Fruit fly (Drosophila melanogaster) whole organism, embryonic: ENCODE results near the gene TotB.

Source experiments
- Awh ChIP-seq: fragments of 200-800 bp; sonication (Bioruptor generic); IDR thresholded peaks from 2 replicates; pipeline ENCODE4, ENCODE4 v1.3.6; 2022; ENCODE audit warnings: missing biosample characterization, missing genetic modification characterization
- B-H1 ChIP-seq: fragments of 200-800 bp; sonication (Bioruptor generic); IDR thresholded peaks from 3 replicates; pipeline ENCODE4 v1.3.6; 2022; ENCODE audit warnings: missing biosample characterization, missing genetic modification characterization
- CG10274 ChIP-seq: fragments of 200-800 bp; sonication (Bioruptor generic); optimal IDR thresholded peaks from 3 replicates; lab custom pipeline; 2017; ENCODE audit warnings: missing biosample characterization, mild to moderate bottlenecking, missing genetic modification characterization
- CG10565 ChIP-seq: fragments of 200-800 bp; sonication (Bioruptor generic); optimal IDR thresholded peaks from 3 replicates; lab custom pipeline; 2016; ENCODE audit warnings: missing biosample characterization, mild to moderate bottlenecking, missing genetic modification characterization
- CG11560 ChIP-seq: fragments of 200-800 bp; sonication (Bioruptor generic); IDR thresholded peaks from 3 replicates; pipeline ENCODE4 v1.3.6; 2022; ENCODE audit warnings: missing biosample characterization, missing genetic modification characterization
- CG12391 ChIP-seq: fragments of 200-800 bp; sonication (Bioruptor generic); optimal IDR thresholded peaks from 3 replicates; lab custom pipeline; 2018; ENCODE audit warnings: missing biosample characterization, mild to moderate bottlenecking, missing genetic modification characterization, moderate library complexity
- CG1603 ChIP-seq: fragments of 200-800 bp; sonication (Bioruptor generic); optimal IDR thresholded peaks from 2 replicates; lab custom pipeline; 2019; ENCODE audit warnings: missing biosample characterization, mild to moderate bottlenecking, missing genetic modification characterization, moderate library complexity
- CG17328 ChIP-seq: fragments of 200-800 bp; sonication (Bioruptor generic); IDR thresholded peaks from 2 replicates; pipeline ENCODE4 v1.3.6; 2022; ENCODE audit warnings: missing biosample characterization, missing genetic modification characterization
- CG17385 ChIP-seq: fragments of 200-800 bp; sonication (Bioruptor generic); optimal IDR thresholded peaks from 3 replicates; lab custom pipeline; 2018; ENCODE audit warnings: missing biosample characterization, mild to moderate bottlenecking, missing genetic modification characterization
- CG17568 ChIP-seq: fragments of 200-800 bp; sonication (Bioruptor generic); optimal IDR thresholded peaks from 2 replicates; lab custom pipeline; 2018; ENCODE audit warnings: missing biosample characterization, mild to moderate bottlenecking, missing genetic modification characterization, moderate library complexity
- CG1792 ChIP-seq: fragments of 200-800 bp; sonication (Bioruptor generic); optimal IDR thresholded peaks from 2 replicates; lab custom pipeline; 2016; ENCODE audit warnings: missing biosample characterization, missing genetic modification characterization
- CG18262 ChIP-seq: fragments of 200-800 bp; optimal IDR thresholded peaks from 3 replicates; lab custom pipeline; 2019; ENCODE audit warnings: missing biosample characterization, mild to moderate bottlenecking, missing genetic modification characterization, moderate library complexity
- CG2199 ChIP-seq: fragments of 200-800 bp; sonication (Bioruptor generic); IDR thresholded peaks from 3 replicates; pipeline ENCODE4 v1.3.6; 2022; ENCODE audit warnings: missing biosample characterization, missing genetic modification characterization
- CG2202 ChIP-seq: fragments of 200-800 bp; sonication (Bioruptor generic); optimal IDR thresholded peaks from 2 replicates; lab custom pipeline; 2018; ENCODE audit warnings: missing biosample characterization, mild to moderate bottlenecking, missing genetic modification characterization
- CG30431 ChIP-seq: fragments of 200-800 bp; sonication (Bioruptor generic); optimal IDR thresholded peaks from 2 replicates; lab custom pipeline; 2017; ENCODE audit warnings: missing biosample characterization, missing genetic modification characterization
- CG34422 ChIP-seq: fragments of 200-800 bp; sonication (Bioruptor generic); IDR thresholded peaks from 3 replicates; pipeline ENCODE4 v1.3.6; 2022; ENCODE audit warnings: missing biosample characterization, missing genetic modification characterization
- CG4282 ChIP-seq: fragments of 200-800 bp; sonication (Bioruptor generic); optimal IDR thresholded peaks from 2 replicates; lab custom pipeline; 2016; ENCODE audit warnings: missing biosample characterization, missing genetic modification characterization
- CG4328 ChIP-seq: fragments of 200-800 bp; sonication (Bioruptor generic); optimal IDR thresholded peaks from 3 replicates; lab custom pipeline; 2017; ENCODE audit warnings: missing biosample characterization, missing genetic modification reagents, missing genetic modification characterization
- CG7987 ChIP-seq: fragments of 200-800 bp; sonication (Bioruptor generic); optimal IDR thresholded peaks from 2 replicates; lab custom pipeline; 2018; ENCODE audit warnings: missing biosample characterization, mild to moderate bottlenecking, missing genetic modification characterization, moderate library complexity
- CG8290 ChIP-seq, 3 experiments: fragments of 200-800 bp; sonication (Bioruptor generic); optimal IDR thresholded peaks; 2 replicates each; lab custom pipeline; 2016 to 2019; ENCODE audit warnings: missing biosample characterization in 3 of 3, missing genetic modification characterization in 3 of 3, mild to moderate bottlenecking in 2 of 3, moderate library complexity in 1 of 3
- CoRest ChIP-seq: fragments of 200-800 bp; sonication (Bioruptor generic); optimal IDR thresholded peaks from 3 replicates; lab custom pipeline; 2018; ENCODE audit warnings: missing biosample characterization, mild to moderate bottlenecking, missing genetic modification characterization, moderate library complexity
- ERR ChIP-seq: fragments of 200-800 bp; sonication (Bioruptor generic); optimal IDR thresholded peaks from 2 replicates; lab custom pipeline; 2016; ENCODE audit warnings: missing biosample characterization, missing genetic modification characterization
- Ets65A ChIP-seq: fragments of 200-800 bp; sonication (Bioruptor generic); peaks from one replicate; lab custom pipeline; 2016; ENCODE audit warnings: missing biosample characterization, missing genetic modification characterization
- Hr51 ChIP-seq, 2 experiments: fragments of 200-800 bp; sonication (Bioruptor generic); optimal IDR thresholded peaks; 2 replicates in 1 of 2; 3 replicates in 1 of 2; lab custom pipeline; 2016 to 2018; ENCODE audit warnings: missing biosample characterization in 2 of 2, missing genetic modification characterization in 2 of 2, mild to moderate bottlenecking in 1 of 2, moderate library complexity in 1 of 2
- Hsf ChIP-seq: fragments of 200-800 bp; sonication (Bioruptor generic); optimal IDR thresholded peaks from 3 replicates; lab custom pipeline; 2016; ENCODE audit warnings: missing biosample characterization, missing genetic modification characterization
- Jarid2 ChIP-seq: fragments of 200-800 bp; sonication (Bioruptor generic); optimal IDR thresholded peaks from 3 replicates; lab custom pipeline; 2017; ENCODE audit warnings: mild to moderate bottlenecking, missing biosample characterization, missing genetic modification reagents, missing genetic modification characterization
- Lhr ChIP-seq: fragments of 200-800 bp; sonication (Bioruptor generic); optimal IDR thresholded peaks from 3 replicates; lab custom pipeline; 2017; ENCODE audit warnings: mild to moderate bottlenecking, missing biosample characterization, missing genetic modification reagents, missing genetic modification characterization
- Mes4 ChIP-seq: fragments of 200-800 bp; sonication (Bioruptor generic); optimal IDR thresholded peaks from 2 replicates; lab custom pipeline; 2016; ENCODE audit warnings: missing biosample characterization, missing genetic modification characterization
- Myb ChIP-seq: fragments of 200-800 bp; sonication (Bioruptor generic); optimal IDR thresholded peaks from 2 replicates; lab custom pipeline; 2016; ENCODE audit warnings: missing biosample characterization, missing genetic modification characterization
- NC2α ChIP-seq: fragments of 200-800 bp; sonication (Bioruptor generic); optimal IDR thresholded peaks from 2 replicates; lab custom pipeline; 2016; ENCODE audit warnings: missing biosample characterization, missing genetic modification characterization
- PHDP ChIP-seq: fragments of 200-800 bp; sonication (Bioruptor generic); optimal IDR thresholded peaks from 3 replicates; lab custom pipeline; 2018; ENCODE audit warnings: missing biosample characterization, mild to moderate bottlenecking, missing genetic modification characterization, moderate library complexity
- Scr ChIP-seq: fragments of 200-800 bp; sonication (Bioruptor generic); IDR thresholded peaks from 2 replicates; pipeline ENCODE4 v1.3.6; 2022; ENCODE audit warnings: missing biosample characterization, missing genetic modification characterization; ENCODE audit not compliant: partially characterized antibody
- Six4 ChIP-seq: fragments of 200-800 bp; sonication (Bioruptor generic); optimal IDR thresholded peaks from 2 replicates; lab custom pipeline; 2016; ENCODE audit warnings: missing biosample characterization, missing genetic modification characterization
- Sox100B ChIP-seq: fragments of 200-800 bp; sonication (Bioruptor generic); optimal IDR thresholded peaks from 3 replicates; lab custom pipeline; 2018; ENCODE audit warnings: missing biosample characterization, mild to moderate bottlenecking, missing genetic modification characterization
- Sox102F ChIP-seq: fragments of 200-800 bp; sonication (Bioruptor generic); optimal IDR thresholded peaks from 2 replicates; lab custom pipeline; 2018; ENCODE audit warnings: missing biosample characterization, mild to moderate bottlenecking, missing genetic modification characterization, moderate library complexity
- cato ChIP-seq: fragments of 200-800 bp; sonication (Bioruptor generic); optimal IDR thresholded peaks from 2 replicates; lab custom pipeline; 2016; ENCODE audit warnings: missing biosample characterization, missing genetic modification characterization, borderline replicate concordance
- crp ChIP-seq, 2 experiments: fragments of 200-800 bp; sonication (Bioruptor generic); optimal IDR thresholded peaks; 2 replicates in 1 of 2; 3 replicates in 1 of 2; lab custom pipeline; 2017; ENCODE audit warnings: missing biosample characterization in 2 of 2, missing genetic modification characterization in 2 of 2, mild to moderate bottlenecking in 1 of 2, moderate library complexity in 1 of 2
- fd102C ChIP-seq: fragments of 200-800 bp; sonication (Bioruptor generic); optimal IDR thresholded peaks from 2 replicates; lab custom pipeline; 2018; ENCODE audit warnings: missing biosample characterization, mild to moderate bottlenecking, missing genetic modification characterization, moderate library complexity
- fru ChIP-seq: fragments of >200 bp; optimal IDR thresholded peaks from 2 replicates; lab custom pipeline; 2017
- gce ChIP-seq: fragments of 200-800 bp; sonication (Bioruptor generic); IDR thresholded peaks from 3 replicates; pipeline ENCODE4 v1.3.6; 2022; ENCODE audit warnings: missing biosample characterization, missing genetic modification characterization
- gsb ChIP-seq: fragments of 200-800 bp; sonication (Bioruptor generic); IDR thresholded peaks from 2 replicates; pipeline ENCODE4 v1.3.6; 2022; ENCODE audit warnings: missing biosample characterization, missing genetic modification characterization
- gt ChIP-seq: fragments of 200-800 bp; sonication (Bioruptor generic); IDR thresholded peaks from 2 replicates; pipeline ENCODE4 v1.3.6; 2022; ENCODE audit warnings: missing biosample characterization, missing genetic modification characterization
- ken ChIP-seq: fragments of 200-800 bp; sonication (Bioruptor generic); IDR thresholded peaks from 3 replicates; pipeline ENCODE4 v1.3.6; 2022; ENCODE audit warnings: missing biosample characterization, missing genetic modification characterization
- nerfin-1 ChIP-seq: fragments of 200-800 bp; sonication (Bioruptor generic); optimal IDR thresholded peaks from 3 replicates; lab custom pipeline; 2019; ENCODE audit warnings: missing biosample characterization, mild to moderate bottlenecking, missing genetic modification characterization, moderate library complexity
- oc ChIP-seq: fragments of 200-800 bp; sonication (Bioruptor generic); optimal IDR thresholded peaks from 2 replicates; lab custom pipeline; 2018; ENCODE audit warnings: missing biosample characterization, mild to moderate bottlenecking, missing genetic modification characterization, moderate library complexity
- ssp ChIP-seq: fragments of 200-800 bp; sonication (Bioruptor generic); IDR thresholded peaks from 2 replicates; pipeline ENCODE4 v1.3.6; 2022; ENCODE audit warnings: missing biosample characterization, missing genetic modification characterization
- tin ChIP-seq: fragments of 200-800 bp; sonication (Bioruptor generic); optimal IDR thresholded peaks from 3 replicates; lab custom pipeline; 2016; ENCODE audit warnings: missing biosample characterization, missing genetic modification characterization
- wor ChIP-seq: fragments of 200-800 bp; sonication (Bioruptor generic); IDR thresholded peaks from 2 replicates; pipeline ENCODE4 v1.3.6; 2022; ENCODE audit warnings: missing biosample characterization, missing genetic modification characterization
- z ChIP-seq: fragments of 200-800 bp; sonication (Bioruptor generic); IDR thresholded peaks from 3 replicates; pipeline ENCODE4 v1.3.6; 2022; ENCODE audit warnings: missing biosample characterization, missing genetic modification characterization
- zen ChIP-seq: fragments of 200-800 bp; sonication (Bioruptor generic); optimal IDR thresholded peaks from 3 replicates; lab custom pipeline; 2018; ENCODE audit warnings: missing biosample characterization, mild to moderate bottlenecking, missing genetic modification characterization, moderate library complexity
- zen2 ChIP-seq: fragments of 200-800 bp; sonication (Bioruptor generic); IDR thresholded peaks from 3 replicates; pipeline ENCODE4 v1.3.6; 2022; ENCODE audit warnings: missing biosample characterization, missing genetic modification characterization; ENCODE audit not compliant: partially characterized antibody

Gene TotB

dm6 chr3R:20833664-20834063 is 40.1 kb upstream of the TotB start (continued):
- peak; percentile 10 for TF ChIP-seq Ets65A (GFP tag; lab: Kevin White, UChicago)
- TF ChIP-seq zen (tag; lab: Kevin White, UChicago): no peak
- no peak for TF ChIP-seq Scr
- peak in 1 of 2 experiments; percentile 11 for TF ChIP-seq crp (GFP tag; optimal IDR thresholded peaks at IDR 0.05; lab: Kevin White, UChicago)
- TF ChIP-seq ssp (GFP tag; lab: Robert Waterston, UW): no peak
- peak; percentile 20 for TF ChIP-seq Six4 (GFP tag; lab: Kevin White, UChicago)
- peak; percentile 21 for TF ChIP-seq CoRest (tag; lab: Kevin White, UChicago)
- no peak for TF ChIP-seq Jarid2 (GFP tag; lab: Kevin White, UChicago)
- TF ChIP-seq CG10565 (GFP tag; lab: Kevin White, UChicago): no peak
- TF ChIP-seq NC2α (GFP tag; lab: Kevin White, UChicago): no peak
- no peak for TF ChIP-seq CG10274
- TF ChIP-seq CG18262 (tag; lab: Kevin White, UChicago): peak; percentile 8
- TF ChIP-seq CG1792 (GFP tag; lab: Kevin White, UChicago): no peak
- peak; percentile 11 for TF ChIP-seq Hsf (GFP tag; lab: Kevin White, UChicago)
- TF ChIP-seq CG2199: 0 out of 3 replicates have a peak, but pooled peaks have one; percentile 15
- no peak for TF ChIP-seq CG30431 (GFP tag; lab: Kevin White, UChicago)
- TF ChIP-seq CG34422 (GFP tag; lab: Robert Waterston, UW): peak; percentile 29; the same call in 1 of the 3 replicates
- TF ChIP-seq CG4282 (GFP tag; lab: Kevin White, UChicago): no peak
- TF ChIP-seq ken: no peak
- no peak for TF ChIP-seq wor
- no peak for TF ChIP-seq B-H1
- TF ChIP-seq Hr51 (GFP tag; optimal IDR thresholded peaks at IDR 0.05; lab: Kevin White, UChicago): peak in 1 of 2 experiments; percentile 29
- TF ChIP-seq zen2 (GFP tag; lab: Robert Waterston, UW): no peak
- peak; percentile 44 for TF ChIP-seq CG17328 (GFP tag; lab: Robert Waterston, UW)
- no peak for TF ChIP-seq gt (GFP tag; lab: Robert Waterston, UW)
- peak; percentile 9 for TF ChIP-seq Mes4 (GFP tag; lab: Kevin White, UChicago)
- no peak for TF ChIP-seq gsb (GFP tag; lab: Robert Waterston, UW)
- TF ChIP-seq Myb (GFP tag; lab: Kevin White, UChicago): peak; percentile 2
- no peak for TF ChIP-seq tin (GFP tag; lab: Kevin White, UChicago)
- no peak for TF ChIP-seq Awh (GFP tag; lab: Robert Waterston, UW)
- TF ChIP-seq CG11560 (tag; lab: Robert Waterston, UW): no peak
- TF ChIP-seq cato: no peak
- TF ChIP-seq nerfin-1: no peak
- peak; percentile 14 for TF ChIP-seq CG17385 (GFP tag; lab: Kevin White, UChicago)
- TF ChIP-seq, all 482 proteins: peak for 82

DNA sequence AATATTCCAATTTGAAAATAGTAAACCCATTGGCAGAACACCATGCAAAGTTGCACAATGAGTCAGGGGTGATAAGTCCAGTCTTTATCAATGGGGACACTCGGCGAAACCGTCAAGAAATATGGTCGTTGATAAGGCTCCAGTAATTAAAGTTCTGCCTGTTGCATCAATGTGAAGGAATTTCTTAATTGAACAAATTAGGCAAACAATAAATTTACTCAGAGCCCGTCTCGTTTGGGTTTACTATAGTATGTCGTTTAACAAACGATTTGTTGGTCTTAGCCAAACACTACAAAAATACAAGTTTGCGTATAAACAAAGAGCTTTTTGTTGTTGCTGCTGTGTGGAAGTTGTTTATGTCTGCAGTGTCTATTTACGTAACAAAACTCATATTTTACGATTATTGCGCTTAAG is 39.0 kb upstream of the TotB start:
- peak; percentile 53 for TF ChIP-seq Sox102F
- TF ChIP-seq PHDP: peak; percentile 77
- TF ChIP-seq CG17568 (GFP tag; lab: Kevin White, UChicago): peak; percentile 85
- peak; percentile 2 for TF ChIP-seq CG4328 (GFP tag; lab: Kevin White, UChicago)
- TF ChIP-seq CG7987 (GFP tag; lab: Kevin White, UChicago): peak; percentile 75
- peak; percentile 66 for TF ChIP-seq CG1603 (tag; lab: Kevin White, UChicago)
- no peak for TF ChIP-seq CG12391 (tag; lab: Kevin White, UChicago)
- no peak for TF ChIP-seq Lhr
- no peak for TF ChIP-seq ERR (GFP tag; lab: Kevin White, UChicago)
- TF ChIP-seq fd102C (GFP tag; lab: Kevin White, UChicago): no peak
- TF ChIP-seq oc: peak; percentile 39
- TF ChIP-seq CG8290 (GFP tag; optimal IDR thresholded peaks at IDR 0.05; lab: Kevin White, UChicago): no peak
- peak in 1 of 2 experiments; percentile 91 for TF ChIP-seq CG8290 (tag; optimal IDR thresholded peaks at IDR 0.05; lab: Kevin White, UChicago)
- TF ChIP-seq CG2202: peak; percentile 14
- no peak for TF ChIP-seq fru (lab: Kevin White, UChicago)
- peak; percentile 64; the same call in 1 of the 3 replicates for TF ChIP-seq gce
- 0 out of 3 replicates have a peak, but pooled peaks have one; percentile 11 for TF ChIP-seq z
- peak; percentile 46 for TF ChIP-seq Sox100B (GFP tag; lab: Kevin White, UChicago)
